Worm (Caenorhabditis elegans): ENCODE data around the gene sphr-1.

DNA sequence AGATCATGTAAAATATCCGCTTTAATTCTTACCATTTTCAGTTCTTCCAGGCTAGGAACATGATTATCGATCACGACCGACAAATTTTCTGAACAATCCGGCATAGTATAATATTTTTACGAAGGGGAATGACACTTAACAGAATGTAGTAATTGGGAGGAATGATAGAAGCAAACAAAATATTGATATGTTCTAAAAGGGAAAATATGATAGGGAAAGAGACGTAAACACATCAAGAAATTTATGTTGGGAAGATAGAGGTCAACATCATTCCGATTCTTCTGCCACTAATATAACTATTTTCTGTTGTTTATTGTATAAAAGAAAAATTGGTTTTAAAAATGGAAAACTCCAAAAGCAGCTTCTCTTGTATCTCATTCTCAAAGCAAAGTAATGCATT, 5.7 kb downstream of the sphr-1 start, which contains the start of gene C24B5.4:
- TF ChIP-seq nhr-25 (tag; optimal IDR thresholded peaks at IDR 0.05) (no peak), jun-1 (tag; optimal IDR thresholded peaks at IDR 0.05) (no peak), fkh-10 (GFP tag; optimal IDR thresholded peaks at IDR 0.05) (no peak), snpc-4 (tag; optimal IDR thresholded peaks at IDR 0.05) (no peak), ztf-11 (tag; optimal IDR thresholded peaks at IDR 0.05) (no peak), pqm-1 (tag; optimal IDR thresholded peaks at IDR 0.05) (no peak), ama-1 (optimal IDR thresholded peaks at IDR 0.05) (no peak), ceh-16 (tag; optimal IDR thresholded peaks at IDR 0.05) (no peak), sea-2 (GFP tag; optimal IDR thresholded peaks at IDR 0.05) (no peak), egl-27 (tag; optimal IDR thresholded peaks at IDR 0.05) (no peak), ceh-82 (tag; optimal IDR thresholded peaks at IDR 0.05) (no peak), nhr-12 (tag; optimal IDR thresholded peaks at IDR 0.05) (no peak)
